Worm (Caenorhabditis elegans) whole organism, L4 larva: ENCODE results near the gene C08F8.2.

Source experiments
- Y105C5A.15 ChIP-seq: fragments of 200-800 bp; sonication (Bioruptor generic); IDR thresholded peaks from 2 replicates; pipeline ENCODE4 v1.3.6; 2022; ENCODE audit warnings: missing genetic modification characterization, missing compliant biosample characterization
- ZK337.2 ChIP-seq: fragments of 200-800 bp; sonication (Bioruptor generic); IDR thresholded peaks from 2 replicates; pipeline ENCODE4 v1.3.6; 2022; ENCODE audit warnings: missing genetic modification reagents, missing genetic modification characterization, missing compliant biosample characterization
- ama-1 ChIP-seq: fragments of 150-350 bp; optimal IDR thresholded peaks from 2 replicates; lab custom pipeline; 2014; ENCODE audit warnings: inconsistent platforms, mixed read lengths
- ceh-28 ChIP-seq: fragments of 150-350 bp; optimal IDR thresholded peaks from 2 replicates; lab custom pipeline; 2014; ENCODE audit warnings: missing biosample characterization, missing genetic modification reagents, missing genetic modification characterization
- ceh-32 ChIP-seq: sonication (generic microtip); optimal IDR thresholded peaks from 2 replicates; lab custom pipeline; 2016; ENCODE audit warnings: mild to moderate bottlenecking, missing genetic modification characterization, missing compliant biosample characterization; ENCODE audit not compliant: poor library complexity
- ceh-62 ChIP-seq: sonication (generic microtip); optimal IDR thresholded peaks from 2 replicates; lab custom pipeline; 2017; ENCODE audit warnings: missing biosample characterization, missing genetic modification characterization
- ceh-82 ChIP-seq: sonication (generic microtip); optimal IDR thresholded peaks from 2 replicates; lab custom pipeline; 2017; ENCODE audit warnings: missing biosample characterization, missing genetic modification characterization
- cey-2 ChIP-seq: sonication (generic microtip); optimal IDR thresholded peaks from 3 replicates; lab custom pipeline; 2017; ENCODE audit warnings: missing genetic modification characterization, mild to moderate bottlenecking, missing compliant biosample characterization, antibody characterized with exemption, borderline replicate concordance; ENCODE audit not compliant: insufficient read depth
- ctbp-1 ChIP-seq: fragments of 200-800 bp; sonication (Bioruptor generic); IDR thresholded peaks from 2 replicates; pipeline ENCODE4 v1.3.6; 2022; ENCODE audit warnings: missing genetic modification reagents, missing genetic modification characterization, missing compliant biosample characterization
- daf-12 ChIP-seq: fragments of 150-350 bp; optimal IDR thresholded peaks from 2 replicates; lab custom pipeline; 2014; ENCODE audit warnings: missing biosample characterization, missing genetic modification reagents, missing genetic modification characterization
- daf-16 ChIP-seq, 3 experiments: sonication (generic microtip); optimal IDR thresholded peaks; 2 replicates each; lab custom pipeline; 2016 to 2017; ENCODE audit warnings: missing genetic modification characterization in 3 of 3, missing genetic modification reagents in 3 of 3, mild to moderate bottlenecking in 2 of 3, missing compliant biosample characterization in 2 of 3, missing biosample characterization in 1 of 3, moderate library complexity in 1 of 3
- daf-8 ChIP-seq: fragments of 200-800 bp; sonication (Bioruptor generic); IDR thresholded peaks from 2 replicates; pipeline ENCODE4 v1.3.6; 2022; ENCODE audit warnings: missing genetic modification characterization, missing compliant biosample characterization
- dmd-8 ChIP-seq: fragments of 200-800 bp; sonication (Bioruptor generic); IDR thresholded peaks from 2 replicates; pipeline ENCODE4 v1.3.6; 2022; ENCODE audit warnings: missing genetic modification characterization, missing compliant biosample characterization
- hlh-11 ChIP-seq: fragments of 200-800 bp; sonication (Bioruptor generic); optimal IDR thresholded peaks from 2 replicates; lab custom pipeline; 2018; ENCODE audit warnings: mild to moderate bottlenecking, missing genetic modification characterization, missing compliant biosample characterization
- lir-3 ChIP-seq: sonication (generic microtip); optimal IDR thresholded peaks from 2 replicates; lab custom pipeline; 2016; ENCODE audit warnings: mild to moderate bottlenecking, missing genetic modification characterization, missing compliant biosample characterization
- mep-1 ChIP-seq: fragments of 150-350 bp; sonication (generic microtip); optimal IDR thresholded peaks from 3 replicates; lab custom pipeline; 2014; ENCODE audit warnings: missing biosample characterization, missing genetic modification characterization
- mes-2 ChIP-seq: sonication (generic microtip); optimal IDR thresholded peaks from 2 replicates; lab custom pipeline; 2016; ENCODE audit warnings: missing genotype, mild to moderate bottlenecking, missing genetic modification characterization, missing compliant biosample characterization; ENCODE audit not compliant: poor library complexity, severe bottlenecking
- mxl-2 ChIP-seq: fragments of 200-800 bp; sonication (Bioruptor generic); conservative IDR thresholded peaks from 2 replicates; pipeline ENCODE4 v1.3.6; 2022; ENCODE audit warnings: missing genetic modification reagents, missing genetic modification characterization, missing compliant biosample characterization
- mxl-3 ChIP-seq: fragments of 200-800 bp; sonication (Bioruptor generic); optimal IDR thresholded peaks from 2 replicates; lab custom pipeline; 2018; ENCODE audit warnings: mild to moderate bottlenecking, missing genetic modification characterization, missing compliant biosample characterization
- nhr-102 ChIP-seq: sonication (generic microtip); optimal IDR thresholded peaks from 2 replicates; lab custom pipeline; 2016; ENCODE audit warnings: mild to moderate bottlenecking, missing genetic modification characterization, moderate library complexity, missing compliant biosample characterization
- nhr-76 ChIP-seq: fragments of 150-350 bp; optimal IDR thresholded peaks from 2 replicates; lab custom pipeline; 2014; ENCODE audit warnings: missing biosample characterization, missing genetic modification characterization
- nhr-77 ChIP-seq: fragments of 150-350 bp; optimal IDR thresholded peaks from 2 replicates; lab custom pipeline; 2014; ENCODE audit warnings: missing biosample characterization, missing genetic modification characterization
- pqm-1 ChIP-seq: sonication (generic microtip); optimal IDR thresholded peaks from 2 replicates; lab custom pipeline; 2017; ENCODE audit warnings: missing biosample characterization, missing genetic modification characterization
- sdz-12 ChIP-seq: fragments of 200-800 bp; sonication (Bioruptor generic); optimal IDR thresholded peaks from 2 replicates; lab custom pipeline; 2018; ENCODE audit warnings: mild to moderate bottlenecking, missing genetic modification characterization, missing compliant biosample characterization
- set-16 ChIP-seq: fragments of 200-800 bp; sonication (Bioruptor generic); IDR thresholded peaks from 2 replicates; pipeline ENCODE4 v1.3.6; 2022; ENCODE audit warnings: missing genetic modification reagents, missing genetic modification characterization, missing compliant biosample characterization
- snpc-4 ChIP-seq: fragments of 150-350 bp; optimal IDR thresholded peaks from 2 replicates; lab custom pipeline; 2014; ENCODE audit warnings: missing biosample characterization, missing genetic modification characterization
- spr-1 ChIP-seq: sonication (generic microtip); optimal IDR thresholded peaks from 2 replicates; lab custom pipeline; 2016; ENCODE audit warnings: mild to moderate bottlenecking, missing genetic modification characterization, missing compliant biosample characterization
- tra-1 ChIP-seq: fragments of 200-800 bp; sonication (Bioruptor generic); IDR thresholded peaks from 2 replicates; pipeline ENCODE4 v1.3.6; 2022; ENCODE audit warnings: missing genetic modification reagents, missing genetic modification characterization, missing compliant biosample characterization
- unc-130 ChIP-seq: sonication (generic microtip); optimal IDR thresholded peaks from 2 replicates; lab custom pipeline; 2016; ENCODE audit warnings: missing genetic modification reagents, missing genetic modification characterization, missing compliant biosample characterization
- unc-62 ChIP-seq, 3 experiments: fragments of 150-350 bp in 1 of 3; sonication (generic microtip); optimal IDR thresholded peaks in 2 of 3; peaks in 1 of 3; 1 replicate in 1 of 3; 2 replicates in 2 of 3; lab custom pipeline; 2014 to 2017; ENCODE audit warnings: missing biosample characterization in 3 of 3, missing genetic modification characterization in 3 of 3, missing genetic modification reagents in 3 of 3, missing genotype in 1 of 3
- zag-1 ChIP-seq: fragments of 150-350 bp; optimal IDR thresholded peaks from 2 replicates; lab custom pipeline; 2014; ENCODE audit warnings: missing biosample characterization, missing genetic modification characterization
- zfp-3 ChIP-seq: fragments of 200-800 bp; sonication (Bioruptor generic); conservative IDR thresholded peaks from 2 replicates; pipeline ENCODE4 v1.3.6; 2022; ENCODE audit warnings: missing genetic modification reagents, missing genetic modification characterization, missing compliant biosample characterization

C08F8.2 gene

ce11 chrIV:11150844-11151243 is at the start of gene C08F8.2:
Gene C08F8.2 (plus strand): TSS chrIV:11150997.
- TF ChIP-seq ama-1 (lab: Kevin White, UChicago) (peak; percentile 67), lir-3 (tag; lab: Kevin White, UChicago) (no peak), zfp-3 (GFP tag; lab: Robert Waterston, UW) (0 out of 2 replicates have a peak, but pooled peaks have one; percentile 59), unc-62 (GFP tag; optimal IDR thresholded peaks at IDR 0.05 in 1 of 2; lab: Kevin White, UChicago) (peak in 1 of 2 experiments; percentile 25), unc-62 (tag; optimal IDR thresholded peaks at IDR 0.05; lab: Kevin White, UChicago) (no peak), tra-1 (GFP tag; lab: Robert Waterston, UW) (no peak)

ce11 chrIV:11101383-11101782 is 49.4 kb upstream of the C08F8.2 start, which contains the start of gene srlf-18:
Gene srlf-18 (minus strand): TSS chrIV:11101483.
- TF ChIP-seq snpc-4 (tag; lab: Kevin White, UChicago) (no peak), pqm-1 (no peak), tra-1 (GFP tag; lab: Robert Waterston, UW) (no peak), daf-8 (GFP tag; lab: Robert Waterston, UW) (no peak), nhr-102 (tag; lab: Kevin White, UChicago) (no peak), set-16 (GFP tag; lab: Robert Waterston, UW) (no peak), ceh-32 (no peak), daf-16 (GFP tag; optimal IDR thresholded peaks at IDR 0.05; lab: Kevin White, UChicago) (no peak), daf-16 (tag; optimal IDR thresholded peaks at IDR 0.05; lab: Kevin White, UChicago) (no peak), ceh-82 (no peak), ceh-62 (tag; lab: Kevin White, UChicago) (no peak), spr-1 (tag; lab: Kevin White, UChicago) (no peak), nhr-76 (no peak), mep-1 (no peak), nhr-77 (no peak), daf-12 (tag; lab: Kevin White, UChicago) (no peak), ctbp-1 (GFP tag; lab: Robert Waterston, UW) (no peak), hlh-11 (tag; lab: Kevin White, UChicago) (no peak), cey-2 (no peak), mxl-3 (GFP tag; lab: Kevin White, UChicago) (no peak)

ce11 chrIV:11102608-11103007 is 48.2 kb upstream of the C08F8.2 start, which contains the start of gene srlf-17:
Gene srlf-17 (minus strand): TSS chrIV:11102708.
- TF ChIP-seq nhr-77 (no peak), sdz-12 (no peak)

ce11 chrIV:11103501-11103900 is 47.3 kb upstream of the C08F8.2 start:
- TF ChIP-seq unc-62 (GFP tag; optimal IDR thresholded peaks at IDR 0.05 in 1 of 2; lab: Kevin White, UChicago) (peak in 1 of 2 experiments; percentile 85), unc-62 (tag; optimal IDR thresholded peaks at IDR 0.05; lab: Kevin White, UChicago) (no peak), zag-1 (no peak)
- TF ChIP-seq, all 104 proteins: peak for 1

- TF ChIP-seq ZK337.2 (GFP tag; lab: Robert Waterston, UW) (no peak), ceh-28 (tag; lab: Kevin White, UChicago) (no peak), dmd-8 (no peak), mes-2 (tag; lab: Kevin White, UChicago) (no peak), mxl-2 (no peak), unc-130 (GFP tag; lab: Kevin White, UChicago) (no peak), Y105C5A.15 (GFP tag; lab: Robert Waterston, UW) (no peak)
Measured at ce11 chrIV:11105724-11106123, 45.1 kb upstream of the C08F8.2 start, which contains the start of gene srlf-24. Gene srlf-24 (minus strand): TSS chrIV:11105824.
